Worm (Caenorhabditis elegans) whole organism, L4 larva: ENCODE results near the gene F59B10.5.

Experiments
- D1046.2 ChIP-seq: fragments of 200-800 bp; sonication (Bioruptor generic); IDR thresholded peaks from 2 replicates; pipeline ENCODE4 v1.3.6; 2022; ENCODE audit warnings: missing genetic modification characterization, missing compliant biosample characterization
- Y5F2A.4 ChIP-seq: fragments of 200-800 bp; sonication (Bioruptor generic); optimal IDR thresholded peaks from 2 replicates; lab custom pipeline; 2018; ENCODE audit warnings: mild to moderate bottlenecking, missing genetic modification characterization, missing compliant biosample characterization
- aha-1 ChIP-seq: fragments of 150-350 bp; peaks from one replicate; lab custom pipeline; 2014; ENCODE audit warnings: missing biosample characterization, missing genetic modification characterization
- aly-2 ChIP-seq: sonication (generic microtip); optimal IDR thresholded peaks from 2 replicates; lab custom pipeline; 2018; ENCODE audit warnings: missing biosample characterization, missing genetic modification characterization
- arid-1 ChIP-seq: fragments of 200-800 bp; sonication (Bioruptor generic); conservative IDR thresholded peaks from 2 replicates; pipeline ENCODE4 v1.3.6; 2022; ENCODE audit warnings: missing genetic modification reagents, missing genetic modification characterization, missing compliant biosample characterization
- ceh-28 ChIP-seq: fragments of 150-350 bp; optimal IDR thresholded peaks from 2 replicates; lab custom pipeline; 2014; ENCODE audit warnings: missing biosample characterization, missing genetic modification reagents, missing genetic modification characterization
- ceh-32 ChIP-seq: sonication (generic microtip); optimal IDR thresholded peaks from 2 replicates; lab custom pipeline; 2016; ENCODE audit warnings: mild to moderate bottlenecking, missing genetic modification characterization, missing compliant biosample characterization; ENCODE audit not compliant: poor library complexity
- ceh-44 ChIP-seq: fragments of 200-800 bp; sonication (Bioruptor generic); IDR thresholded peaks from 2 replicates; pipeline ENCODE4 v1.3.6; 2022; ENCODE audit warnings: missing genetic modification reagents, missing genetic modification characterization, missing compliant biosample characterization
- ctbp-1 ChIP-seq: fragments of 200-800 bp; sonication (Bioruptor generic); IDR thresholded peaks from 2 replicates; pipeline ENCODE4 v1.3.6; 2022; ENCODE audit warnings: missing genetic modification reagents, missing genetic modification characterization, missing compliant biosample characterization
- dmd-6 ChIP-seq: fragments of 200-800 bp; sonication (Bioruptor generic); IDR thresholded peaks from 2 replicates; pipeline ENCODE4 v1.3.6; 2022; ENCODE audit warnings: missing genetic modification reagents, missing genetic modification characterization, missing compliant biosample characterization
- dmd-9 ChIP-seq: fragments of 200-800 bp; sonication (Bioruptor generic); IDR thresholded peaks from 2 replicates; pipeline ENCODE4 v1.3.6; 2022; ENCODE audit warnings: missing genetic modification reagents, missing genetic modification characterization, missing compliant biosample characterization
- dpl-1 ChIP-seq: fragments of 150-350 bp; optimal IDR thresholded peaks from 2 replicates; lab custom pipeline; 2014; ENCODE audit warnings: missing biosample characterization, missing genetic modification reagents, missing genetic modification characterization
- duxl-1 ChIP-seq: sonication (generic microtip); optimal IDR thresholded peaks from 2 replicates; lab custom pipeline; 2016; ENCODE audit warnings: mild to moderate bottlenecking, missing genetic modification characterization, moderate library complexity, missing compliant biosample characterization; ENCODE audit not compliant: poor library complexity
- egl-27 ChIP-seq: sonication (generic microtip); optimal IDR thresholded peaks from 3 replicates; lab custom pipeline; 2017; ENCODE audit warnings: missing biosample characterization, missing genetic modification reagents, missing genetic modification characterization
- egl-43 ChIP-seq: fragments of 200-800 bp; sonication (Bioruptor generic); IDR thresholded peaks from 2 replicates; pipeline ENCODE4 v1.3.6; 2022; ENCODE audit warnings: missing genetic modification reagents, missing genetic modification characterization, missing compliant biosample characterization
- hif-1 ChIP-seq, 2 experiments: sonication (generic microtip); optimal IDR thresholded peaks; 2 replicates each; lab custom pipeline; 2016 to 2017; ENCODE audit warnings: missing compliant biosample characterization in 2 of 2, missing genetic modification characterization in 2 of 2, missing genetic modification reagents in 2 of 2, missing genotype in 2 of 2, mild to moderate bottlenecking in 1 of 2
- hlh-30 ChIP-seq: sonication (generic microtip); optimal IDR thresholded peaks from 2 replicates; lab custom pipeline; 2017; ENCODE audit warnings: antibody characterized with exemption, mild to moderate bottlenecking, missing genetic modification characterization, missing compliant biosample characterization; ENCODE audit not compliant: insufficient read depth
- jun-1 ChIP-seq: fragments of 150-350 bp; optimal IDR thresholded peaks from 2 replicates; lab custom pipeline; 2014; ENCODE audit warnings: missing biosample characterization, missing genetic modification reagents, missing genetic modification characterization
- lin-13 ChIP-seq: fragments of 150-350 bp; optimal IDR thresholded peaks from 2 replicates; lab custom pipeline; 2014; ENCODE audit warnings: missing biosample characterization, missing genetic modification reagents, missing genetic modification characterization
- lin-15B ChIP-seq: fragments of 150-350 bp; sonication (generic microtip); optimal IDR thresholded peaks from 3 replicates; lab custom pipeline; 2014; ENCODE audit warnings: missing biosample characterization, missing genetic modification characterization
- lin-38 ChIP-seq: fragments of 200-800 bp; sonication (Bioruptor generic); IDR thresholded peaks from 2 replicates; pipeline ENCODE4 v1.3.6; 2022; ENCODE audit warnings: missing genetic modification reagents, missing genetic modification characterization, missing compliant biosample characterization
- lsy-2 ChIP-seq, 2 experiments: fragments of 150-350 bp in 1 of 2; sonication (generic microtip) in 1 of 2; optimal IDR thresholded peaks; 2 replicates each; lab custom pipeline; 2014 to 2017; ENCODE audit warnings: missing biosample characterization in 2 of 2, missing genetic modification characterization in 2 of 2
- mxl-2 ChIP-seq: fragments of 200-800 bp; sonication (Bioruptor generic); conservative IDR thresholded peaks from 2 replicates; pipeline ENCODE4 v1.3.6; 2022; ENCODE audit warnings: missing genetic modification reagents, missing genetic modification characterization, missing compliant biosample characterization
- mxl-3 ChIP-seq: fragments of 200-800 bp; sonication (Bioruptor generic); optimal IDR thresholded peaks from 2 replicates; lab custom pipeline; 2018; ENCODE audit warnings: mild to moderate bottlenecking, missing genetic modification characterization, missing compliant biosample characterization
- nhr-102 ChIP-seq: sonication (generic microtip); optimal IDR thresholded peaks from 2 replicates; lab custom pipeline; 2016; ENCODE audit warnings: mild to moderate bottlenecking, missing genetic modification characterization, moderate library complexity, missing compliant biosample characterization
- nhr-111 ChIP-seq: fragments of 200-800 bp; sonication (Bioruptor generic); optimal IDR thresholded peaks from 2 replicates; lab custom pipeline; 2018; ENCODE audit warnings: mild to moderate bottlenecking, missing genetic modification characterization, missing compliant biosample characterization
- nhr-42 ChIP-seq: fragments of 200-800 bp; sonication (Bioruptor generic); IDR thresholded peaks from 2 replicates; pipeline ENCODE4 v1.3.6; 2022; ENCODE audit warnings: missing genetic modification characterization, missing compliant biosample characterization
- nhr-48 ChIP-seq: sonication (generic microtip); optimal IDR thresholded peaks from 2 replicates; lab custom pipeline; 2016; ENCODE audit warnings: mild to moderate bottlenecking, missing genetic modification characterization, missing compliant biosample characterization
- nhr-6 ChIP-seq: fragments of 150-350 bp; optimal IDR thresholded peaks from 2 replicates; lab custom pipeline; 2014; ENCODE audit warnings: missing biosample characterization, missing genetic modification characterization
- nhr-76 ChIP-seq: fragments of 150-350 bp; optimal IDR thresholded peaks from 2 replicates; lab custom pipeline; 2014; ENCODE audit warnings: missing biosample characterization, missing genetic modification characterization
- php-3 ChIP-seq: fragments of 200-800 bp; sonication (Bioruptor generic); IDR thresholded peaks from 2 replicates; pipeline ENCODE4 v1.3.6; 2022; ENCODE audit warnings: missing genetic modification reagents, missing genetic modification characterization, missing compliant biosample characterization
- pqm-1 ChIP-seq: sonication (generic microtip); optimal IDR thresholded peaks from 2 replicates; lab custom pipeline; 2017; ENCODE audit warnings: missing biosample characterization, missing genetic modification characterization
- set-16 ChIP-seq: fragments of 200-800 bp; sonication (Bioruptor generic); IDR thresholded peaks from 2 replicates; pipeline ENCODE4 v1.3.6; 2022; ENCODE audit warnings: missing genetic modification reagents, missing genetic modification characterization, missing compliant biosample characterization
- snpc-1.2 ChIP-seq: fragments of 200-800 bp; sonication (Bioruptor generic); IDR thresholded peaks from 2 replicates; pipeline ENCODE4 v1.3.6; 2022; ENCODE audit warnings: missing genetic modification reagents, missing genetic modification characterization, missing compliant biosample characterization
- snpc-4 ChIP-seq: fragments of 150-350 bp; optimal IDR thresholded peaks from 2 replicates; lab custom pipeline; 2014; ENCODE audit warnings: missing biosample characterization, missing genetic modification characterization
- spr-1 ChIP-seq: sonication (generic microtip); optimal IDR thresholded peaks from 2 replicates; lab custom pipeline; 2016; ENCODE audit warnings: mild to moderate bottlenecking, missing genetic modification characterization, missing compliant biosample characterization
- unc-39 ChIP-seq: sonication (generic microtip); optimal IDR thresholded peaks from 2 replicates; lab custom pipeline; 2017; ENCODE audit warnings: missing biosample characterization, missing genetic modification characterization
- unc-62 ChIP-seq, 3 experiments: fragments of 150-350 bp in 1 of 3; sonication (generic microtip); optimal IDR thresholded peaks in 2 of 3; peaks in 1 of 3; 1 replicate in 1 of 3; 2 replicates in 2 of 3; lab custom pipeline; 2014 to 2017; ENCODE audit warnings: missing biosample characterization in 3 of 3, missing genetic modification characterization in 3 of 3, missing genetic modification reagents in 3 of 3, missing genotype in 1 of 3
- zfp-2 ChIP-seq: sonication (generic microtip); optimal IDR thresholded peaks from 2 replicates; lab custom pipeline; 2016; ENCODE audit warnings: mild to moderate bottlenecking, missing genetic modification characterization, missing compliant biosample characterization
- ztf-7 ChIP-seq: fragments of 150-350 bp; optimal IDR thresholded peaks from 2 replicates; lab custom pipeline; 2014; ENCODE audit warnings: missing biosample characterization, missing genetic modification characterization

F59B10.5 gene

DNA sequence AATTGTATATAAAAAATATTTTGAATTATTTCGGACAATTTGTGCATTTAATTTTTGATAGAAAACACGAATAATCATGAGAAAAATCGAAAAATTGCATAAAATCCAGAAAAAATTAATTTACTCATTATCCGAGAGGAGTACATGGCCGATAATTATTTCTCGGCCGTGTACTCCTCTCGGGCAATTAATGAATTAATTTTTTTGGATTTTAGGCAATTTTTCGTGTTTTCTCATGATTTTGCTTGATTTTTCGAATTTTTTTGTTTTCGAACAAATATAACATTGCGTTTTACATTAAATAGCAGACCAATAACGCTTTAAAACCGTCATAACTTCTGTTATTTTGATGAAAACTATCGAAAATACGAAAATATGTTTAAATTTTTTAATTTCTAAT lies 14.5 kb upstream of the F59B10.5 start (continued):
- TF ChIP-seq dmd-6, result peak; percentile 48
- TF ChIP-seq egl-27 (tag; lab: Kevin White, UChicago), result no peak
- TF ChIP-seq duxl-1, result peak; percentile 59
- TF ChIP-seq ctbp-1, result no peak
- TF ChIP-seq aha-1 (tag; lab: Kevin White, UChicago), result peak; percentile 61
- TF ChIP-seq ceh-44, result 0 out of 2 replicates have a peak, but pooled peaks have one; percentile 28
- no peak for TF ChIP-seq hlh-30
- TF ChIP-seq snpc-1.2 (GFP tag; lab: Robert Waterston, UW), result no peak
- TF ChIP-seq spr-1 (tag; lab: Kevin White, UChicago), result peak; percentile 4
- peak; percentile 30 for TF ChIP-seq nhr-6 (tag; lab: Kevin White, UChicago)
- TF ChIP-seq nhr-102, result peak; percentile 14
- TF ChIP-seq php-3, result no peak
- no peak for TF ChIP-seq unc-62 (GFP tag; optimal IDR thresholded peaks at IDR 0.05 in 1 of 2; lab: Kevin White, UChicago)
- TF ChIP-seq unc-62 (tag; optimal IDR thresholded peaks at IDR 0.05; lab: Kevin White, UChicago), result no peak
- TF ChIP-seq dmd-9 (GFP tag; lab: Robert Waterston, UW), result peak; percentile 88

DNA sequence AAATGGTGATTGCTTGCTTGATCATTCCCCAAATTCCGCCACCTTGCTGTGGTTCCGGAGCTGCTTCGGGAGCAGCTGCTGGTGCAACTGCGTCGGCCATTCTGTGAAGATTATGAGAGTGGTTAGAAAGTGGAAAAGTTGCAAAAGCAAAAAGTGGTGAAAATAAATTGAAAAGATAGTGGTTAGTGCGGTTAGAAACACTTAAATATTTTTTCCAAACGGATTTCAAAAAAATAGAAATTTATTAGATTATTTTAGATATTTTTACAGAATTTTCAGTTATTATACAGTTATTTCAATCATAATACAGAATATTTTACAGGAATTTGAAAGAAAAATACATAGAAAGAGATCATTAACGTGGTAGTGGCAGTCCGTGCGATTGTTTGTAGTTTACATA lies 14.1 kb upstream of the F59B10.5 start, which contains the start of gene R166.2:
Gene R166.2, minus strand, starts transcription at position 101 of the 400 bp plus-strand sequence.
- TF ChIP-seq aly-2 (tag; lab: Kevin White, UChicago) (no peak), nhr-42 (GFP tag; lab: Robert Waterston, UW) (no peak), dmd-9 (GFP tag; lab: Robert Waterston, UW) (no peak), nhr-76 (tag; lab: Kevin White, UChicago) (no peak), duxl-1 (no peak), jun-1 (no peak)

DNA sequence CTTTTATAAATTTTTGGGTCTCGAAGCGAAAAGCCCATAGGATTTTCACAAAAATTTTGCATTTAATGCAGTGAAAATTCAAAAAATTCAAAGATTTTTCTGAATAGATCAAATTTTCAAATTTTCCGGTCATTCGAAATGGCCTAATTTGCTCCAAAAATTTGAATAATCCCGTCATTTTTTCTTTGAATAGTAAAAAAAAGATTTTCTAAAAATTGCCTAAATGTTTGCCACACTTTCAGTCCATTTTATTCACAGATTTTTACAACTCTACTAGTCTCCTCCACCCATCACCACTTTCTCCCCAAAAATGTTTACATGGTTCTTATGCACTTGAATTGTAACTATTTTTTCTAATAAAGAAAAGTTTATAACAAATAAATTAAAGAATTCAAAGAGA lies 10.5 kb upstream of the F59B10.5 start:
- TF ChIP-seq aha-1 (tag; lab: Kevin White, UChicago), result peak; percentile 94
- TF ChIP-seq snpc-4 (tag; lab: Kevin White, UChicago), result no peak

DNA sequence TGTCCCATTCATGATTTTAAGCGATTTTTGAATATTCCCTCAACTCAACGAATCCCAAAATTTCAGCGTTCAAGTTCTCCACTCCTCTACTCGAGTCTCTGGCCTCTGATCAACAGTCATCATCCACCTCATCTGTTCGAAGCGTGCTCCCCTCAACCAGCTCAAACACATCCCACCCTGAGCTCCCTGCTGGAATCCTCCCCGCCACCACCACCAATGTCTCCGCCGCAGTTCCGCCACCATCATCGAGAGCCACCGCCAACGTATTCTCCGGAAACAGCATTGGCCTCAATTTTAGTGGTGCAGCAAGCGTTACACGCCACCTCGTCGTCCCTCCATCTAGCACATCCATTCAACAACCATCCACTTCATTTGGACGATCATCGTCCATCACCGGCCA lies 8.1 kb upstream of the F59B10.5 start:
- TF ChIP-seq set-16 (GFP tag; lab: Robert Waterston, UW) (peak; percentile 74), nhr-48 (tag; lab: Kevin White, UChicago) (no peak), lin-13 (GFP tag; lab: Kevin White, UChicago) (no peak), unc-39 (tag; lab: Kevin White, UChicago) (no peak), nhr-6 (tag; lab: Kevin White, UChicago) (no peak), egl-43 (0 out of 2 replicates have a peak, but pooled peaks have one; percentile 30), ceh-28 (tag; lab: Kevin White, UChicago) (no peak), lin-15B (tag; lab: Kevin White, UChicago) (no peak), hlh-30 (no peak), ztf-7 (tag; lab: Kevin White, UChicago) (no peak), ceh-32 (tag; lab: Kevin White, UChicago) (no peak), Y5F2A.4 (GFP tag; lab: Kevin White, UChicago) (no peak)

DNA sequence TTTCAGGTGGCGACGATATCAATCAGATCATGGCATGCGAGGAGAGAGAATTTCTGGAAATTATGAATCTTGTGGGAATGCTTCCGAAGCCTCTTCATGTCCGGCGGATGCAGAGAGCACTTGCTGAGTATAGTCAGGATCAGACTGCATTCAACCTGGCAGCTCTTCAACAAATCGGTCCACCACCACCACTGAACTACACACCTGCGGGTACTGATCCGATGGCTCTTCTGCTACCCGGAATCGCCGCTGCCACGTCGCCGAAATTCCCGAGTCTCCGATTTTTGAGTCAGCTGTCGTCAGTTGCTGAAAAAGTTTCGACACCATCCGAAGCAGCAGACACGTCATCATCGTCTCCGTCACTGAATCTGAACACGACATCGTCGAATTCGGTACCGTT lies 7.4 kb upstream of the F59B10.5 start:
- 0 out of 2 replicates have a peak, but pooled peaks have one; percentile 39 for TF ChIP-seq D1046.2 (GFP tag; lab: Robert Waterston, UW)
- peak; percentile 56 for TF ChIP-seq set-16 (GFP tag; lab: Robert Waterston, UW)
- TF ChIP-seq nhr-42 (GFP tag; lab: Robert Waterston, UW), result 0 out of 2 replicates have a peak, but pooled peaks have one; percentile 47
- no peak for TF ChIP-seq pqm-1
- TF ChIP-seq, all 104 proteins: peak for 3

DNA sequence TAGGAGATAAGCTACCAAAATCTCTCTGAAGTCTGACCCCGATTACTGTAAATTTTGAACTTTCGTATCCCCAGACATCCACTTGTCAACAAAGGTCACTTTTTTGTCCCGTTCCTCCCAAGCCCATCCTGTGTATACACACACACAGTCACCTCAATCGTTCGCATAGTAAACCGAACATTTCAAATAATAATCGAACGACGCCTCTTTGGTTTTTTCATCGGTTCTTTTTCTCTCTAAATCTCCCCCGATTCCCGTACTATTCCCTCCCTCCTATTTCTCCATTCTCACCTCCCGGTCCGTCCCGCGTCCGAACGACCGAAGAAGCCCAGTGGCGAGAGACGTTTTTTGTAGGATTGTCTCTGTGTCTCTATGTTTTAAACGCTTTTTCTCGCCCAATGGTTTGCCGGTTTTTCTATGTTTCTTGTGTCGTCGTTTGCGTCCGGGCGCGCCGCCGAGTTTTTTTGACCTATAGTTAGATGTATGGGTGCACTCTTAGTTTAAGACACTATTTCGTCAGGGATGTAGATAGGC lies 5.8 kb upstream of the F59B10.5 start:
- no peak for TF ChIP-seq mxl-3 (GFP tag; lab: Kevin White, UChicago)
- TF ChIP-seq ztf-7 (tag; lab: Kevin White, UChicago), result no peak
- peak in 1 of 2 experiments; percentile 28 for TF ChIP-seq lsy-2 (tag; optimal IDR thresholded peaks at IDR 0.05; lab: Kevin White, UChicago)
- no peak for TF ChIP-seq zfp-2
- peak; percentile 4 for TF ChIP-seq dpl-1 (GFP tag; lab: Kevin White, UChicago)
- TF ChIP-seq nhr-42 (GFP tag; lab: Robert Waterston, UW), result no peak
- TF ChIP-seq mxl-2 (GFP tag; lab: Robert Waterston, UW), result no peak
- peak; percentile 74 for TF ChIP-seq nhr-48 (tag; lab: Kevin White, UChicago)
- peak; percentile 33 for TF ChIP-seq nhr-6 (tag; lab: Kevin White, UChicago)
- TF ChIP-seq nhr-111, result no peak
- TF ChIP-seq hif-1 (tag; optimal IDR thresholded peaks at IDR 0.05; lab: Kevin White, UChicago), result no peak
- 0 out of 2 replicates have a peak, but pooled peaks have one; percentile 26 for TF ChIP-seq arid-1 (GFP tag; lab: Robert Waterston, UW)
- 0 out of 2 replicates have a peak, but pooled peaks have one; percentile 24 for TF ChIP-seq dmd-6
- TF ChIP-seq aha-1 (tag; lab: Kevin White, UChicago), result peak; percentile 69
- no peak for TF ChIP-seq lin-38 (GFP tag; lab: Robert Waterston, UW)
